Worm (Caenorhabditis elegans): ENCODE measurements around the gene T25E4.1.
A peak's percentile ranks its signal among the peaks of the same experiment; 100 is the strongest.
"Not testable (repeated sequence)": the region's sequence is repeated elsewhere in the genome, so short reads cannot be mapped to it uniquely, and the experiment has no call there.

The T25E4.1 gene

DNA sequence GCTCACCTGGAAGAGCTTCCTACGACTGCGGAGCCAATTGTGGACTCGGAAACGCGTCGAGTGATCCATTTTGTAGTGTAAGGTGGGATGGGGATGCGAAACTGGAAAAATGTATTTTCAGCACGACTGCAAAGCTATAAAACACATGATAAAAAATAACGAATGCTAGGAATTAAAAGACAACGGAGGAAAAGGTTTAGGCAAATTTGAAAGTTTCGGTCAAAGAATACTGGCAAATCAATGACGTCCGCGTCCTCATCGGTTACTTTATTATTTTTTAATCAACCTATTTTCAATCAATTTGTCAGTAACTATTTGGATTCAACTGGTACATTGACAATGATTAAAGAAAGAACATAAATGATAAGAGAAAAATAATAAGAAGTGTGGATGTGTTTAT is 29.6 kb downstream of the T25E4.1 start, which contains the start of gene C17G10.7:
Gene C17G10.7, minus strand, starts transcription at position 101 of the 400 bp plus-strand sequence.
- TF ChIP-seq ZK546.5 (tag; optimal IDR thresholded peaks at IDR 0.05) (no peak), blmp-1 (tag; optimal IDR thresholded peaks at IDR 0.05; ENCODE audit: insufficient read depth) (no peak), R02D3.7 (tag; optimal IDR thresholded peaks at IDR 0.05) (no peak), snpc-4 (tag; optimal IDR thresholded peaks at IDR 0.05) (no peak), Y55F3AM.14 (GFP tag; optimal IDR thresholded peaks at IDR 0.05) (no peak), nhr-12 (tag; optimal IDR thresholded peaks at IDR 0.05) (no peak), unc-39 (tag; optimal IDR thresholded peaks at IDR 0.05) (no peak), nhr-25 (tag; optimal IDR thresholded peaks at IDR 0.05) (no peak)

- TF ChIP-seq zag-1 (tag; optimal IDR thresholded peaks at IDR 0.05) (no peak), fos-1 (tag; optimal IDR thresholded peaks at IDR 0.05) (peak; percentile 13), snpc-4 (tag; optimal IDR thresholded peaks at IDR 0.05) (no peak), ZK546.5 (tag; optimal IDR thresholded peaks at IDR 0.05) (no peak), lsy-2 (tag; optimal IDR thresholded peaks at IDR 0.05) (no peak), sma-9 (GFP tag; optimal IDR thresholded peaks at IDR 0.05) (peak; percentile 32), sma-9 (tag; optimal IDR thresholded peaks at IDR 0.05) (no peak)
These were observed 41.2 kb downstream of the T25E4.1 start, which contains the start of gene dhs-6 for ce11 chrII:5619298-5619697. Gene dhs-6 (minus strand): TSS chrII:5619319.

DNA sequence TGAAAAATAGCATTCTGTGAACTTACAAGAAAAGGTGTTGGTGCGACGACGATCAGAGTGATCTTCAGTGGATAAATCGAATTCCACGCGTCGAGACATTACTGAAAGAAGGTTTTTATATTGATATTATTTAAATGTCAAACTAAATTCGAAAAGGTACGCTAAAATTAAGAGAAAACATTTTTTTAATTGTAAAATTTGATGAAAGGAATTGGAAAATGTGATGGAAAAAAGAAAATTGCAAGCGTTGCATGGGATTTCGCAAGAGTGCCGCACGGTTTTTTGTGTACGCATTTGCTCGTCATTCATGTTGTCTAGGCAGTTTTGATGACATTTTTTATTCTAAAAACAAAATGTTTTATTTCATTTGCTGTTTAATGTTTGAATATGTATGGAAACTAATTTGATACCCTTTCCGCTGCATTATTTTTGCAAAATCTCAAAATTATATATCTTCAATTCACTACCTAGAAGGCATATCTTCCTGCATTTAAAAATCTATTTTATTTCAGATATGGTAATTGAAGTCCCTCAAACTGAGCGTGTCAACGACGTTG is 44.3 kb downstream of the T25E4.1 start, which contains the start of the genes eif-3.L and npl-4.2:
Gene eif-3.L, minus strand, starts transcription at position 101 of the 557 bp plus-strand sequence.
Gene npl-4.2, plus strand, starts transcription at position 507 of the 557 bp plus-strand sequence.
- not testable (repeated sequence) for TF ChIP-seq R02D3.7 (tag; optimal IDR thresholded peaks at IDR 0.05); alr-1 (tag; optimal IDR thresholded peaks at IDR 0.05); ztf-1 (GFP tag; conservative IDR thresholded peaks at IDR 0.05)

- no peak for TF ChIP-seq ztf-4 (tag; optimal IDR thresholded peaks at IDR 0.05)
- peak; percentile 93 for TF ChIP-seq nhr-129 (tag; optimal IDR thresholded peaks at IDR 0.05)
- no peak for TF ChIP-seq ztf-1 (GFP tag; conservative IDR thresholded peaks at IDR 0.05)
These were observed 50.2 kb downstream of the T25E4.1 start, which contains the start of gene F59E12.15 for ce11 chrII:5628326-5628818. Gene F59E12.15 (minus strand): TSS chrII:5628376.
